Worm (Caenorhabditis elegans): ENCODE measurements around the gene F53B7.4.

Gene F53B7.4

ce11 chrV:10961448-10961870 lies 40.9 kb downstream of the F53B7.4 start (continued):
- no peak for TF ChIP-seq hlh-17 (GFP tag; optimal IDR thresholded peaks at IDR 0.05; ENCODE audit: borderline replicate concordance)
- peak; percentile 95 for TF ChIP-seq dsc-1 (tag; optimal IDR thresholded peaks at IDR 0.05)
- peak; percentile 74 for TF ChIP-seq ceh-8 (GFP tag; optimal IDR thresholded peaks at IDR 0.05)
- no peak for TF ChIP-seq nhr-11 (tag; optimal IDR thresholded peaks at IDR 0.05)
- no peak for TF ChIP-seq nhr-76 (tag; optimal IDR thresholded peaks at IDR 0.05)
- peak; percentile 77 for TF ChIP-seq xbp-1 (tag; optimal IDR thresholded peaks at IDR 0.05)
- TF ChIP-seq nhr-237 (tag; optimal IDR thresholded peaks at IDR 0.05), result no peak
- no peak for TF ChIP-seq sptf-1 (tag; optimal IDR thresholded peaks at IDR 0.05)
- TF ChIP-seq hpl-2 (GFP tag; optimal IDR thresholded peaks at IDR 0.05), result no peak
- peak; percentile 9 for TF ChIP-seq nhr-90 (tag; optimal IDR thresholded peaks at IDR 0.05; ENCODE audit: poor library complexity)
- TF ChIP-seq ceh-63 (GFP tag; optimal IDR thresholded peaks at IDR 0.05), result no peak
- peak; percentile 61 for TF ChIP-seq ztf-4 (tag; optimal IDR thresholded peaks at IDR 0.05)
- TF ChIP-seq pqm-1 (tag; optimal IDR thresholded peaks at IDR 0.05), result no peak
- no peak for TF ChIP-seq ama-1 (optimal IDR thresholded peaks at IDR 0.05)
- peak in 1 of 3 experiments; percentile 25 for TF ChIP-seq ceh-82 (tag; optimal IDR thresholded peaks at IDR 0.05)
- TF ChIP-seq blmp-1 (tag; optimal IDR thresholded peaks at IDR 0.05), result peak; percentile 73
- no peak for TF ChIP-seq F16B12.6 (tag; optimal IDR thresholded peaks at IDR 0.05)
- peak; percentile 64 for TF ChIP-seq ces-1 (GFP tag; optimal IDR thresholded peaks at IDR 0.05)
- peak; percentile 70 for TF ChIP-seq nhr-85 (tag)
- TF ChIP-seq jun-1 (tag; optimal IDR thresholded peaks at IDR 0.05), result peak; percentile 15
- no peak for TF ChIP-seq Y116A8C.19 (tag; optimal IDR thresholded peaks at IDR 0.05; ENCODE audit: borderline replicate concordance)
- no peak for TF ChIP-seq lin-13 (GFP tag; optimal IDR thresholded peaks at IDR 0.05)
- no peak for TF ChIP-seq unc-30 (tag; optimal IDR thresholded peaks at IDR 0.05)
- TF ChIP-seq mab-9 (GFP tag; IDR thresholded peaks at IDR 0.05), result 0 out of 2 replicates have a peak, but pooled peaks have one; percentile 37
- peak; percentile 50 for TF ChIP-seq C16A3.4 (tag; optimal IDR thresholded peaks at IDR 0.05)
- no peak for TF ChIP-seq ceh-90 (tag; optimal IDR thresholded peaks at IDR 0.05)
- TF ChIP-seq nhr-12 (tag; optimal IDR thresholded peaks at IDR 0.05), result no peak
- peak; percentile 63 for TF ChIP-seq fkh-10 (GFP tag; optimal IDR thresholded peaks at IDR 0.05)
- TF ChIP-seq ztf-11 (tag; optimal IDR thresholded peaks at IDR 0.05), result peak in 1 of 2 experiments; percentile 18
- TF ChIP-seq zip-4 (GFP tag; optimal IDR thresholded peaks at IDR 0.05), result peak; percentile 18
- peak; percentile 99 for TF ChIP-seq nhr-19 (GFP tag; conservative IDR thresholded peaks at IDR 0.05)
- TF ChIP-seq grh-1 (GFP tag; IDR thresholded peaks at IDR 0.05), result no peak
- no peak for TF ChIP-seq lin-39 (tag; optimal IDR thresholded peaks at IDR 0.05)
- peak in 1 of 2 experiments; percentile 53 for TF ChIP-seq mdl-1 (tag; optimal IDR thresholded peaks at IDR 0.05)
- TF ChIP-seq unc-130 (tag; optimal IDR thresholded peaks at IDR 0.05), result no peak
- peak; percentile 77 for TF ChIP-seq swsn-7 (tag; optimal IDR thresholded peaks at IDR 0.05)
- no peak for TF ChIP-seq elt-3 (tag; optimal IDR thresholded peaks at IDR 0.05)
- TF ChIP-seq lsy-2 (tag; optimal IDR thresholded peaks at IDR 0.05), result peak; percentile 46 to 61
- no peak for TF ChIP-seq fos-1 (tag; optimal IDR thresholded peaks at IDR 0.05)
- TF ChIP-seq aha-1 (tag; optimal IDR thresholded peaks at IDR 0.05), result no peak
- TF ChIP-seq mep-1 (tag; optimal IDR thresholded peaks at IDR 0.05), result no peak
- peak; percentile 96 for TF ChIP-seq lin-14 (GFP tag; optimal IDR thresholded peaks at IDR 0.05)

ce11 chrV:10960544-10960943 lies 41.8 kb downstream of the F53B7.4 start, which contains the start of gene vps-36:
Gene vps-36 (minus strand): TSS chrV:10960669.
- TF ChIP-seq lin-35 (GFP tag; optimal IDR thresholded peaks at IDR 0.05), result peak in 1 of 2 experiments; percentile 21
- no peak for TF ChIP-seq pax-3 (tag; optimal IDR thresholded peaks at IDR 0.05)
- no peak for TF ChIP-seq unc-130 (tag; optimal IDR thresholded peaks at IDR 0.05)
- peak; percentile 27 for TF ChIP-seq elt-2 (tag; optimal IDR thresholded peaks at IDR 0.05)
- TF ChIP-seq dpl-1 (GFP tag; optimal IDR thresholded peaks at IDR 0.05), result no peak
- no peak for TF ChIP-seq unc-86 (tag; optimal IDR thresholded peaks at IDR 0.05)
- no peak for TF ChIP-seq efl-1 (optimal IDR thresholded peaks at IDR 0.05)
- TF ChIP-seq efl-1 (GFP tag; optimal IDR thresholded peaks at IDR 0.05 in 1 of 2), result no peak
- peak; percentile 8 for TF ChIP-seq lin-14 (GFP tag; optimal IDR thresholded peaks at IDR 0.05)
- peak; percentile 69 for TF ChIP-seq nhr-85 (tag)
- no peak for TF ChIP-seq ceh-90 (tag; optimal IDR thresholded peaks at IDR 0.05)
- peak; percentile 40 for TF ChIP-seq blmp-1 (tag; optimal IDR thresholded peaks at IDR 0.05)

All from whole organism, L1 larva.